Fruit fly (Drosophila melanogaster) whole organism, embryonic: ENCODE measurements around the gene CG1416.

Experiments used
- CG10979 ChIP-seq: fragments of 200-800 bp; sonication (Bioruptor generic); optimal IDR thresholded peaks from 2 replicates; lab custom pipeline; 2018; ENCODE audit warnings: missing biosample characterization, mild to moderate bottlenecking, missing genetic modification characterization, moderate library complexity
- CG11085 ChIP-seq: fragments of 200-800 bp; sonication (Bioruptor generic); IDR thresholded peaks from 2 replicates; pipeline ENCODE4 v1.3.6; 2022; ENCODE audit warnings: missing biosample characterization, missing genetic modification characterization
- CG11398 ChIP-seq: fragments of 200-800 bp; sonication (Bioruptor generic); optimal IDR thresholded peaks from 2 replicates; lab custom pipeline; 2016; ENCODE audit warnings: missing biosample characterization, missing genetic modification characterization
- CG11504 ChIP-seq: fragments of 200-800 bp; sonication (Bioruptor generic); optimal IDR thresholded peaks from 3 replicates; lab custom pipeline; 2019; ENCODE audit warnings: missing biosample characterization, mild to moderate bottlenecking, missing genetic modification characterization, moderate library complexity
- CG12659 ChIP-seq: fragments of 200-800 bp; sonication (Bioruptor generic); optimal IDR thresholded peaks from 3 replicates; lab custom pipeline; 2017; ENCODE audit warnings: mild to moderate bottlenecking, missing biosample characterization, missing genetic modification reagents, missing genetic modification characterization
- CG15269 ChIP-seq: fragments of 200-800 bp; sonication (Bioruptor generic); optimal IDR thresholded peaks from 2 replicates; lab custom pipeline; 2018; ENCODE audit warnings: missing biosample characterization, mild to moderate bottlenecking, missing genetic modification characterization, moderate library complexity
- CG15601 ChIP-seq: fragments of 200-800 bp; sonication (Bioruptor generic); optimal IDR thresholded peaks from 3 replicates; lab custom pipeline; 2019; ENCODE audit warnings: missing biosample characterization, mild to moderate bottlenecking, missing genetic modification characterization, moderate library complexity
- CG16863 ChIP-seq: fragments of 200-800 bp; sonication (Bioruptor generic); optimal IDR thresholded peaks from 3 replicates; lab custom pipeline; 2016; ENCODE audit warnings: missing biosample characterization, missing genetic modification characterization
- CG17359 ChIP-seq: fragments of 200-800 bp; sonication (Bioruptor generic); optimal IDR thresholded peaks from 3 replicates; lab custom pipeline; 2018; ENCODE audit warnings: missing biosample characterization, mild to moderate bottlenecking, missing genetic modification characterization, moderate library complexity
- CG2678 ChIP-seq: fragments of 200-800 bp; sonication (Bioruptor generic); optimal IDR thresholded peaks from 3 replicates; lab custom pipeline; 2019; ENCODE audit warnings: missing biosample characterization, mild to moderate bottlenecking, missing genetic modification characterization, moderate library complexity
- CG30403 ChIP-seq: fragments of 200-800 bp; sonication (Bioruptor generic); optimal IDR thresholded peaks from 3 replicates; lab custom pipeline; 2016; ENCODE audit warnings: missing biosample characterization, missing genetic modification characterization
- CG31441 ChIP-seq: fragments of 200-800 bp; sonication (Bioruptor generic); IDR thresholded peaks from 2 replicates; pipeline ENCODE4 v1.3.6; 2022; ENCODE audit warnings: missing biosample characterization, missing genetic modification characterization
- CG3995 ChIP-seq: fragments of 200-800 bp; sonication (Bioruptor generic); optimal IDR thresholded peaks from 3 replicates; lab custom pipeline; 2016; ENCODE audit warnings: missing biosample characterization, missing genetic modification characterization
- CG4820 ChIP-seq: fragments of 200-800 bp; sonication (Bioruptor generic); optimal IDR thresholded peaks from 3 replicates; lab custom pipeline; 2016; ENCODE audit warnings: missing biosample characterization, missing genetic modification characterization
- CG6813 ChIP-seq: fragments of 200-800 bp; sonication (Bioruptor generic); optimal IDR thresholded peaks from 2 replicates; lab custom pipeline; 2017; ENCODE audit warnings: missing biosample characterization, missing genetic modification characterization, mild to moderate bottlenecking, moderate library complexity, missing genetic modification reagents
- CG6854 ChIP-seq: fragments of 200-800 bp; sonication (Bioruptor generic); optimal IDR thresholded peaks from 3 replicates; lab custom pipeline; 2017; ENCODE audit warnings: missing biosample characterization, mild to moderate bottlenecking, missing genetic modification characterization
- CG7556 ChIP-seq: fragments of 200-800 bp; sonication (Bioruptor generic); optimal IDR thresholded peaks from 2 replicates; lab custom pipeline; 2017; ENCODE audit warnings: missing biosample characterization, mild to moderate bottlenecking, missing genetic modification characterization
- CG8388 ChIP-seq: fragments of 200-800 bp; sonication (Bioruptor generic); optimal IDR thresholded peaks from 2 replicates; lab custom pipeline; 2019; ENCODE audit warnings: missing biosample characterization, mild to moderate bottlenecking, missing genetic modification characterization, moderate library complexity
- CoRest ChIP-seq: fragments of 200-800 bp; sonication (Bioruptor generic); optimal IDR thresholded peaks from 3 replicates; lab custom pipeline; 2018; ENCODE audit warnings: missing biosample characterization, mild to moderate bottlenecking, missing genetic modification characterization, moderate library complexity
- D19A ChIP-seq: fragments of 200-800 bp; optimal IDR thresholded peaks from 3 replicates; lab custom pipeline; 2019; ENCODE audit warnings: missing biosample characterization, mild to moderate bottlenecking, missing genetic modification characterization, moderate library complexity
- Ets65A ChIP-seq: fragments of 200-800 bp; sonication (Bioruptor generic); peaks from one replicate; lab custom pipeline; 2016; ENCODE audit warnings: missing biosample characterization, missing genetic modification characterization
- Fer3 ChIP-seq: fragments of 200-800 bp; sonication (Bioruptor generic); optimal IDR thresholded peaks from 2 replicates; lab custom pipeline; 2018; ENCODE audit warnings: missing biosample characterization, mild to moderate bottlenecking, missing genetic modification characterization, moderate library complexity
- Hmr ChIP-seq: fragments of 200-800 bp; sonication (Bioruptor generic); optimal IDR thresholded peaks from 3 replicates; lab custom pipeline; 2017; ENCODE audit warnings: mild to moderate bottlenecking, missing biosample characterization, missing genetic modification reagents, missing genetic modification characterization
- Hr51 ChIP-seq, 2 experiments: fragments of 200-800 bp; sonication (Bioruptor generic); optimal IDR thresholded peaks; 2 replicates in 1 of 2; 3 replicates in 1 of 2; lab custom pipeline; 2016 to 2018; ENCODE audit warnings: missing biosample characterization in 2 of 2, missing genetic modification characterization in 2 of 2, mild to moderate bottlenecking in 1 of 2, moderate library complexity in 1 of 2
- Hsf ChIP-seq: fragments of 200-800 bp; sonication (Bioruptor generic); optimal IDR thresholded peaks from 3 replicates; lab custom pipeline; 2016; ENCODE audit warnings: missing biosample characterization, missing genetic modification characterization
- MBD-R2 ChIP-seq: fragments of 200-800 bp; sonication (Bioruptor generic); IDR thresholded peaks from 2 replicates; pipeline ENCODE4 v1.3.6; 2022; ENCODE audit warnings: missing biosample characterization, missing genetic modification characterization
- Pdp1 ChIP-seq, 2 experiments: fragments of 200-800 bp; sonication (Bioruptor generic); optimal IDR thresholded peaks; 3 replicates each; lab custom pipeline; 2016; ENCODE audit warnings: missing biosample characterization in 2 of 2, missing genetic modification characterization in 2 of 2, mild to moderate bottlenecking in 1 of 2, moderate library complexity in 1 of 2
- Sox100B ChIP-seq: fragments of 200-800 bp; sonication (Bioruptor generic); optimal IDR thresholded peaks from 3 replicates; lab custom pipeline; 2018; ENCODE audit warnings: missing biosample characterization, mild to moderate bottlenecking, missing genetic modification characterization
- Tbp ChIP-seq: fragments of >200 bp; optimal IDR thresholded peaks from 2 replicates; lab custom pipeline; 2018; ENCODE audit warnings: missing biosample characterization, missing genetic modification characterization
- Xrp1 ChIP-seq: fragments of 200-800 bp; sonication (Bioruptor generic); IDR thresholded peaks from 2 replicates; pipeline ENCODE4 v1.3.6; 2022; ENCODE audit warnings: missing biosample characterization, missing genetic modification characterization
- ab ChIP-seq: fragments of 200-800 bp; sonication (Bioruptor generic); optimal IDR thresholded peaks from 2 replicates; lab custom pipeline; 2016; ENCODE audit warnings: missing biosample characterization, missing genetic modification characterization
- abd-A ChIP-seq: fragments of 200-800 bp; sonication (Bioruptor generic); optimal IDR thresholded peaks from 3 replicates; lab custom pipeline; 2019; ENCODE audit warnings: missing biosample characterization, mild to moderate bottlenecking, missing genetic modification characterization, moderate library complexity
- az2 ChIP-seq: fragments of 200-800 bp; sonication (Bioruptor generic); optimal IDR thresholded peaks from 3 replicates; lab custom pipeline; 2016; ENCODE audit warnings: missing biosample characterization, missing genetic modification characterization
- bsh ChIP-seq, 2 experiments: fragments of 200-800 bp; sonication (Bioruptor generic); optimal IDR thresholded peaks; 2 replicates each; lab custom pipeline; 2017 to 2018; ENCODE audit warnings: mild to moderate bottlenecking in 2 of 2, missing biosample characterization in 2 of 2, missing genetic modification characterization in 2 of 2, moderate library complexity in 1 of 2
- ci ChIP-seq: fragments of 200-800 bp; sonication (Bioruptor generic); IDR thresholded peaks from 3 replicates; pipeline ENCODE4 v1.3.6; 2022; ENCODE audit warnings: missing biosample characterization, missing genetic modification characterization
- dmrt99B ChIP-seq: fragments of 200-800 bp; sonication (Bioruptor generic); optimal IDR thresholded peaks from 2 replicates; lab custom pipeline; 2018; ENCODE audit warnings: missing biosample characterization, mild to moderate bottlenecking, missing genetic modification characterization, moderate library complexity
- fd96Cb ChIP-seq: fragments of 200-800 bp; sonication (Bioruptor generic); optimal IDR thresholded peaks from 2 replicates; lab custom pipeline; 2018; ENCODE audit warnings: missing biosample characterization, mild to moderate bottlenecking, missing genetic modification characterization, moderate library complexity
- fu2 ChIP-seq: fragments of 200-800 bp; sonication (Bioruptor generic); optimal IDR thresholded peaks from 2 replicates; lab custom pipeline; 2016; ENCODE audit warnings: missing biosample characterization, missing genetic modification characterization
- grau ChIP-seq: fragments of 200-800 bp; optimal IDR thresholded peaks from 3 replicates; lab custom pipeline; 2019; ENCODE audit warnings: missing biosample characterization, mild to moderate bottlenecking, missing genetic modification characterization, moderate library complexity
- lab ChIP-seq: fragments of 200-800 bp; sonication (Bioruptor generic); optimal IDR thresholded peaks from 3 replicates; lab custom pipeline; 2017; ENCODE audit warnings: missing biosample characterization, missing genetic modification characterization, mild to moderate bottlenecking, moderate library complexity, missing genetic modification reagents
- lilli ChIP-seq: fragments of 200-800 bp; sonication (Bioruptor generic); optimal IDR thresholded peaks from 3 replicates; lab custom pipeline; 2016; ENCODE audit warnings: missing biosample characterization, missing genetic modification characterization
- lola ChIP-seq, 3 experiments: fragments of >200 bp in 2 of 3; fragments of 200-800 bp in 1 of 3; sonication (Bioruptor generic) in 1 of 3; optimal IDR thresholded peaks; 2 replicates each; lab custom pipeline; 2017 to 2019; ENCODE audit warnings: missing biosample characterization in 3 of 3, missing genetic modification characterization in 3 of 3, mild to moderate bottlenecking in 1 of 3, moderate library complexity in 1 of 3
- nerfin-1 ChIP-seq: fragments of 200-800 bp; sonication (Bioruptor generic); optimal IDR thresholded peaks from 3 replicates; lab custom pipeline; 2019; ENCODE audit warnings: missing biosample characterization, mild to moderate bottlenecking, missing genetic modification characterization, moderate library complexity
- nmo ChIP-seq: fragments of 200-800 bp; sonication (Bioruptor generic); optimal IDR thresholded peaks from 2 replicates; lab custom pipeline; 2018; ENCODE audit warnings: missing biosample characterization, mild to moderate bottlenecking, missing genetic modification characterization, moderate library complexity
- phol ChIP-seq: fragments of 200-800 bp; sonication (Bioruptor generic); optimal IDR thresholded peaks from 3 replicates; lab custom pipeline; 2018; ENCODE audit warnings: missing biosample characterization, mild to moderate bottlenecking, missing genetic modification characterization, moderate library complexity
- slou ChIP-seq: fragments of 200-800 bp; sonication (Bioruptor generic); optimal IDR thresholded peaks from 3 replicates; lab custom pipeline; 2016; ENCODE audit warnings: missing biosample characterization, missing genetic modification characterization
- sqz ChIP-seq: fragments of 200-800 bp; sonication (Bioruptor generic); optimal IDR thresholded peaks from 3 replicates; lab custom pipeline; 2018; ENCODE audit warnings: missing biosample characterization, mild to moderate bottlenecking, missing genetic modification characterization
- wdn ChIP-seq: fragments of 200-800 bp; sonication (Bioruptor generic); IDR thresholded peaks from 2 replicates; pipeline ENCODE4 v1.3.6; 2022; ENCODE audit warnings: missing biosample characterization, missing genetic modification characterization

CG1416 gene

DNA sequence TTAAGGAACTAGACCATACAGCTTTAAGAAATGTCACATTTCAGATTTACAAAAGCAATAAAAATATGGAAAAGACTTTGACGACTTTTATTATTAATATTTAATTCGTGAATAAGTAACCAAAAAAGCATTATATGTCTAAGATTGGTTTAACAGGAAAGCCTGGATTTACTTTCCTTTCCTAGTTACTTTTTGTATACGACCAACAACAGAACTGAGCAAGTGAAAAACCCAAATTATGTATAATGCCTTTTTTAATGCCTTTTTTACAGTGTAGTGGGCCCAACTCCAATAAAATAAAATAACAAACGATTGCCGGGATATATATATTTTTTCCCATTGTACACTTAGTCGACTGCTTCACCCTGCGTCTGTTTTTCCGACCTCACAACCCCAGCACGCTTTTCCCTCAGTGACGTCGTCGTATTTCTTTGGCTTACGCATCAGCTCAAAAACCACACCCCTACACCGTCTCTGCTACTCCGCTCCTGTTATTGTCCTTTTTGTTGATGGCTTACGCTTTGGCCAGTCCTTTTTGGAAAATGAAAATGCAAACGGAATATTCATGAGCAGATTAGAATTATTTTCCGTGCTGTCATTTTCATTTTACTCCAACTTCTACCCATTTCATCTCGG is 27.1 kb downstream of the CG1416 start (continued):
- TF ChIP-seq CG30403 (GFP tag; lab: Kevin White, UChicago), result peak; percentile 22
- peak; percentile 1 for TF ChIP-seq lilli (GFP tag; lab: Kevin White, UChicago)
- no peak for TF ChIP-seq grau
- TF ChIP-seq ab (GFP tag; lab: Kevin White, UChicago), result no peak
- no peak for TF ChIP-seq CG11398 (GFP tag; lab: Kevin White, UChicago)
- peak in 1 of 2 experiments; percentile 9 for TF ChIP-seq Pdp1 (GFP tag; optimal IDR thresholded peaks at IDR 0.05; lab: Kevin White, UChicago)
- peak; percentile 2 for TF ChIP-seq CG7556 (GFP tag; lab: Kevin White, UChicago)
- no peak for TF ChIP-seq CG3995 (GFP tag; lab: Kevin White, UChicago)
- peak in 1 of 3 experiments; percentile 30 for TF ChIP-seq lola (GFP tag; optimal IDR thresholded peaks at IDR 0.05; lab: Kevin White, UChicago)
- TF ChIP-seq Fer3 (tag; lab: Kevin White, UChicago), result no peak
- TF ChIP-seq Hsf (GFP tag; lab: Kevin White, UChicago), result peak; percentile 1
- 0 out of 2 replicates have a peak, but pooled peaks have one; percentile 34 for TF ChIP-seq CG31441 (GFP tag; lab: Robert Waterston, UW)
- peak; percentile 51 for TF ChIP-seq CG10979 (tag; lab: Kevin White, UChicago)
- peak; percentile 8 for TF ChIP-seq abd-A (tag; lab: Kevin White, UChicago)
- TF ChIP-seq CG11085 (GFP tag; lab: Robert Waterston, UW), result no peak
- TF ChIP-seq CG11504 (tag; lab: Kevin White, UChicago), result peak; percentile 54
- no peak for TF ChIP-seq CG16863
- TF ChIP-seq Ets65A (GFP tag; lab: Kevin White, UChicago), result peak; percentile 68
- peak; percentile 46 for TF ChIP-seq dmrt99B (tag; lab: Kevin White, UChicago)
- TF ChIP-seq CG17359, result peak; percentile 17
- TF ChIP-seq wdn, result no peak
- TF ChIP-seq CG6813 (GFP tag; lab: Kevin White, UChicago), result peak; percentile 1
- TF ChIP-seq CoRest (tag; lab: Kevin White, UChicago), result peak; percentile 21
- TF ChIP-seq CG2678 (tag; lab: Kevin White, UChicago), result peak; percentile 50
- peak; percentile 31 for TF ChIP-seq Hmr
- TF ChIP-seq sqz (GFP tag; lab: Kevin White, UChicago), result peak; percentile 5
- no peak for TF ChIP-seq bsh (GFP tag; optimal IDR thresholded peaks at IDR 0.05; lab: Kevin White, UChicago)
- no peak for TF ChIP-seq Tbp (GFP tag; lab: Kevin White, UChicago)
- TF ChIP-seq MBD-R2 (GFP tag; lab: Robert Waterston, UW), result no peak
- TF ChIP-seq CG15601 (tag; lab: Kevin White, UChicago), result peak; percentile 10
- no peak for TF ChIP-seq CG4820 (GFP tag; lab: Kevin White, UChicago)
- TF ChIP-seq CG12659 (GFP tag; lab: Kevin White, UChicago), result peak; percentile 3
- TF ChIP-seq ci, result no peak
- TF ChIP-seq D19A (tag; lab: Kevin White, UChicago), result peak; percentile 1
- peak; percentile 32 for TF ChIP-seq lab (GFP tag; lab: Kevin White, UChicago)
- TF ChIP-seq CG15269 (tag; lab: Kevin White, UChicago), result peak; percentile 4
- no peak for TF ChIP-seq CG6854 (GFP tag; lab: Kevin White, UChicago)
- TF ChIP-seq phol (tag; lab: Kevin White, UChicago), result peak; percentile 59
- TF ChIP-seq CG8388 (GFP tag; lab: Kevin White, UChicago), result peak; percentile 16
- TF ChIP-seq slou (GFP tag; lab: Kevin White, UChicago), result peak; percentile 20
- peak; percentile 37 for TF ChIP-seq Sox100B
- TF ChIP-seq nerfin-1 (tag; lab: Kevin White, UChicago), result peak; percentile 7
- peak; percentile 21 for TF ChIP-seq fd96Cb (tag; lab: Kevin White, UChicago)
- TF ChIP-seq Xrp1 (GFP tag; lab: Robert Waterston, UW), result 0 out of 2 replicates have a peak, but pooled peaks have one; percentile 9
- peak; percentile 45 for TF ChIP-seq nmo (GFP tag; lab: Kevin White, UChicago)
- no peak for TF ChIP-seq fu2
- TF ChIP-seq Hr51 (GFP tag; optimal IDR thresholded peaks at IDR 0.05; lab: Kevin White, UChicago), result peak in 1 of 2 experiments; percentile 10
- peak; percentile 3 for TF ChIP-seq az2
